Fruit fly (Drosophila melanogaster) whole organism, embryonic: ENCODE data around the gene Syt12.

ENCODE experiments used
- BtbVII ChIP-seq: fragments of 200-800 bp; sonication (Bioruptor generic); optimal IDR thresholded peaks from 3 replicates; lab custom pipeline; 2017; ENCODE audit warnings: missing biosample characterization, mild to moderate bottlenecking, missing genetic modification characterization
- CG11560 ChIP-seq: fragments of 200-800 bp; sonication (Bioruptor generic); IDR thresholded peaks from 3 replicates; pipeline ENCODE4 v1.3.6; 2022; ENCODE audit warnings: missing biosample characterization, missing genetic modification characterization
- CG14860 ChIP-seq: fragments of 200-800 bp; sonication (Bioruptor generic); IDR thresholded peaks from 3 replicates; pipeline ENCODE4 v1.3.6; 2022; ENCODE audit warnings: missing biosample characterization, missing genetic modification characterization; ENCODE audit not compliant: partially characterized antibody
- CG17186 ChIP-seq: fragments of 200-800 bp; sonication (Bioruptor generic); optimal IDR thresholded peaks from 3 replicates; lab custom pipeline; 2017; ENCODE audit warnings: missing biosample characterization, missing genetic modification reagents, missing genetic modification characterization
- CG17361 ChIP-seq: fragments of 200-800 bp; sonication (Bioruptor generic); IDR thresholded peaks from 3 replicates; pipeline ENCODE4 v1.3.6; 2022; ENCODE audit warnings: missing biosample characterization, missing genetic modification characterization
- CG17385 ChIP-seq: fragments of 200-800 bp; sonication (Bioruptor generic); optimal IDR thresholded peaks from 3 replicates; lab custom pipeline; 2018; ENCODE audit warnings: missing biosample characterization, mild to moderate bottlenecking, missing genetic modification characterization
- CG18599 ChIP-seq: fragments of 200-800 bp; sonication (Bioruptor generic); optimal IDR thresholded peaks from 3 replicates; lab custom pipeline; 2017; ENCODE audit warnings: missing biosample characterization, missing genetic modification characterization, mild to moderate bottlenecking, moderate library complexity, missing genetic modification reagents
- CG2116 ChIP-seq: fragments of 200-800 bp; sonication (Bioruptor generic); optimal IDR thresholded peaks from 3 replicates; lab custom pipeline; 2018; ENCODE audit warnings: missing biosample characterization, mild to moderate bottlenecking, missing genetic modification characterization
- CG2129 ChIP-seq: fragments of 200-800 bp; sonication (Bioruptor generic); IDR thresholded peaks from 2 replicates; pipeline ENCODE4 v1.3.6; 2022; ENCODE audit warnings: missing biosample characterization, missing genetic modification characterization; ENCODE audit not compliant: partially characterized antibody
- CG3163 ChIP-seq: fragments of 200-800 bp; sonication (Bioruptor generic); optimal IDR thresholded peaks from 3 replicates; lab custom pipeline; 2016; ENCODE audit warnings: missing biosample characterization, missing genetic modification characterization
- CG32532 ChIP-seq: fragments of 200-800 bp; sonication (Bioruptor generic); IDR thresholded peaks from 2 replicates; pipeline ENCODE4 v1.3.6; 2022; ENCODE audit warnings: missing biosample characterization, missing genetic modification characterization
- CG33557 ChIP-seq: fragments of 200-800 bp; sonication (Bioruptor generic); optimal IDR thresholded peaks from 2 replicates; lab custom pipeline; 2019; ENCODE audit warnings: missing biosample characterization, mild to moderate bottlenecking, missing genetic modification characterization, moderate library complexity
- CG42726 ChIP-seq: fragments of 200-800 bp; sonication (Bioruptor generic); IDR thresholded peaks from 2 replicates; pipeline ENCODE4 v1.3.6; 2022; ENCODE audit warnings: missing biosample characterization, missing genetic modification characterization; ENCODE audit not compliant: partially characterized antibody
- CG4424 ChIP-seq: fragments of 200-800 bp; sonication (Bioruptor generic); optimal IDR thresholded peaks from 3 replicates; lab custom pipeline; 2016; ENCODE audit warnings: missing biosample characterization, missing genetic modification characterization
- CG6272 ChIP-seq: fragments of 200-800 bp; sonication (Bioruptor generic); IDR thresholded peaks from 2 replicates; pipeline ENCODE4 v1.3.6; 2022; ENCODE audit warnings: missing biosample characterization, missing genetic modification characterization
- CG7839 ChIP-seq: fragments of 200-800 bp; sonication (Bioruptor generic); optimal IDR thresholded peaks from 3 replicates; lab custom pipeline; 2018; ENCODE audit warnings: missing biosample characterization, mild to moderate bottlenecking, missing genetic modification characterization, moderate library complexity
- CG7928 ChIP-seq: fragments of 200-800 bp; sonication (Bioruptor generic); optimal IDR thresholded peaks from 2 replicates; lab custom pipeline; 2017; ENCODE audit warnings: missing biosample characterization, mild to moderate bottlenecking, missing genetic modification characterization
- CG7963 ChIP-seq: fragments of 200-800 bp; sonication (Bioruptor generic); IDR thresholded peaks from 3 replicates; pipeline ENCODE4 v1.3.6; 2022; ENCODE audit warnings: missing biosample characterization, missing genetic modification characterization; ENCODE audit not compliant: partially characterized antibody
- CG7987 ChIP-seq: fragments of 200-800 bp; sonication (Bioruptor generic); optimal IDR thresholded peaks from 2 replicates; lab custom pipeline; 2018; ENCODE audit warnings: missing biosample characterization, mild to moderate bottlenecking, missing genetic modification characterization, moderate library complexity
- CTCF ChIP-seq: fragments of 200-800 bp; sonication (Bioruptor generic); optimal IDR thresholded peaks from 2 replicates; lab custom pipeline; 2017; ENCODE audit warnings: missing biosample characterization, mild to moderate bottlenecking, missing genetic modification characterization, moderate library complexity
- D19A ChIP-seq: fragments of 200-800 bp; optimal IDR thresholded peaks from 3 replicates; lab custom pipeline; 2019; ENCODE audit warnings: missing biosample characterization, mild to moderate bottlenecking, missing genetic modification characterization, moderate library complexity
- Dek ChIP-seq: fragments of 200-800 bp; sonication (Bioruptor generic); optimal IDR thresholded peaks from 3 replicates; lab custom pipeline; 2019; ENCODE audit warnings: missing biosample characterization, mild to moderate bottlenecking, missing genetic modification characterization, moderate library complexity
- Dip2 ChIP-seq: fragments of 200-800 bp; sonication (Bioruptor generic); IDR thresholded peaks from 2 replicates; pipeline ENCODE4 v1.3.6; 2022; ENCODE audit warnings: missing biosample characterization, missing genetic modification characterization
- Dp ChIP-seq: fragments of 200-800 bp; sonication (Bioruptor generic); optimal IDR thresholded peaks from 2 replicates; lab custom pipeline; 2018; ENCODE audit warnings: missing biosample characterization, mild to moderate bottlenecking, missing genetic modification characterization, moderate library complexity
- HLH4C ChIP-seq: fragments of 200-800 bp; sonication (Bioruptor generic); IDR thresholded peaks from 3 replicates; pipeline ENCODE4 v1.3.6; 2022; ENCODE audit warnings: missing biosample characterization, missing genetic modification characterization; ENCODE audit not compliant: partially characterized antibody
- Hmr ChIP-seq: fragments of 200-800 bp; sonication (Bioruptor generic); optimal IDR thresholded peaks from 3 replicates; lab custom pipeline; 2017; ENCODE audit warnings: mild to moderate bottlenecking, missing biosample characterization, missing genetic modification reagents, missing genetic modification characterization
- Hr51 ChIP-seq, 2 experiments: fragments of 200-800 bp; sonication (Bioruptor generic); optimal IDR thresholded peaks; 2 replicates in 1 of 2; 3 replicates in 1 of 2; lab custom pipeline; 2016 to 2018; ENCODE audit warnings: missing biosample characterization in 2 of 2, missing genetic modification characterization in 2 of 2, mild to moderate bottlenecking in 1 of 2, moderate library complexity in 1 of 2
- MESR4 ChIP-seq: fragments of 200-800 bp; sonication (Bioruptor generic); optimal IDR thresholded peaks from 2 replicates; lab custom pipeline; 2018; ENCODE audit warnings: missing biosample characterization, mild to moderate bottlenecking, missing genetic modification characterization, moderate library complexity
- NFAT ChIP-seq: fragments of 200-800 bp; sonication (Bioruptor generic); IDR thresholded peaks from 2 replicates; pipeline ENCODE4 v1.3.6; 2022; ENCODE audit warnings: missing biosample characterization, missing genetic modification characterization
- Optix ChIP-seq: fragments of 200-800 bp; sonication (Bioruptor generic); IDR thresholded peaks from 3 replicates; pipeline ENCODE4 v1.3.6; 2022; ENCODE audit warnings: missing biosample characterization, missing genetic modification characterization
- Sin3A ChIP-seq: fragments of >200 bp; optimal IDR thresholded peaks from 2 replicates; lab custom pipeline; 2018
- al ChIP-seq: fragments of 200-800 bp; sonication (Bioruptor generic); IDR thresholded peaks from 2 replicates; pipeline ENCODE4 v1.3.6; 2022; ENCODE audit warnings: missing biosample characterization, missing genetic modification characterization
- ato ChIP-seq: fragments of 200-800 bp; sonication (Bioruptor generic); IDR thresholded peaks from 2 replicates; pipeline ENCODE4 v1.3.6; 2022; ENCODE audit warnings: missing biosample characterization, missing genetic modification characterization; ENCODE audit not compliant: partially characterized antibody
- bbx ChIP-seq: fragments of 200-800 bp; sonication (Bioruptor generic); IDR thresholded peaks from 2 replicates; pipeline ENCODE4 v1.3.6; 2022; ENCODE audit warnings: missing biosample characterization, missing genetic modification characterization; ENCODE audit not compliant: partially characterized antibody
- ci ChIP-seq: fragments of 200-800 bp; sonication (Bioruptor generic); IDR thresholded peaks from 3 replicates; pipeline ENCODE4 v1.3.6; 2022; ENCODE audit warnings: missing biosample characterization, missing genetic modification characterization
- crc ChIP-seq: fragments of 200-800 bp; sonication (Bioruptor generic); optimal IDR thresholded peaks from 2 replicates; lab custom pipeline; 2016; ENCODE audit warnings: missing biosample characterization, missing genetic modification characterization
- dmrt11E ChIP-seq: fragments of 200-800 bp; sonication (Bioruptor generic); optimal IDR thresholded peaks from 3 replicates; lab custom pipeline; 2018; ENCODE audit warnings: missing biosample characterization, mild to moderate bottlenecking, missing genetic modification characterization, moderate library complexity
- esg ChIP-seq: fragments of 200-800 bp; sonication (Bioruptor generic); conservative IDR thresholded peaks from 2 replicates; pipeline ENCODE4 v1.3.6; 2022; ENCODE audit warnings: missing biosample characterization, missing genetic modification characterization
- gem ChIP-seq: fragments of 200-800 bp; sonication (Bioruptor generic); optimal IDR thresholded peaks from 2 replicates; lab custom pipeline; 2019; ENCODE audit warnings: missing biosample characterization, mild to moderate bottlenecking, missing genetic modification characterization, moderate library complexity
- grau ChIP-seq: fragments of 200-800 bp; optimal IDR thresholded peaks from 3 replicates; lab custom pipeline; 2019; ENCODE audit warnings: missing biosample characterization, mild to moderate bottlenecking, missing genetic modification characterization, moderate library complexity
- jigr1 ChIP-seq: fragments of 200-800 bp; sonication (Bioruptor generic); IDR thresholded peaks from 3 replicates; pipeline ENCODE4 v1.3.6; 2022; ENCODE audit warnings: missing biosample characterization, missing genetic modification characterization
- klu ChIP-seq: fragments of 200-800 bp; sonication (Bioruptor generic); IDR thresholded peaks from 2 replicates; pipeline ENCODE4 v1.3.6; 2022; ENCODE audit warnings: missing biosample characterization, missing genetic modification characterization
- mirr ChIP-seq: fragments of 200-800 bp; sonication (Bioruptor generic); optimal IDR thresholded peaks from 3 replicates; lab custom pipeline; 2018; ENCODE audit warnings: missing biosample characterization, mild to moderate bottlenecking, missing genetic modification characterization
- phol ChIP-seq: fragments of 200-800 bp; sonication (Bioruptor generic); optimal IDR thresholded peaks from 3 replicates; lab custom pipeline; 2018; ENCODE audit warnings: missing biosample characterization, mild to moderate bottlenecking, missing genetic modification characterization, moderate library complexity
- row ChIP-seq: fragments of 200-800 bp; sonication (Bioruptor generic); IDR thresholded peaks from 3 replicates; pipeline ENCODE4 v1.3.6; 2022; ENCODE audit warnings: missing biosample characterization, missing genetic modification characterization
- scrt ChIP-seq: fragments of 200-800 bp; sonication (Bioruptor generic); optimal IDR thresholded peaks from 2 replicates; lab custom pipeline; 2018; ENCODE audit warnings: missing biosample characterization, mild to moderate bottlenecking, missing genetic modification characterization, moderate library complexity
- sens ChIP-seq: fragments of 200-800 bp; sonication (Bioruptor generic); peaks from one replicate; lab custom pipeline; 2016; ENCODE audit warnings: missing biosample characterization, missing genetic modification characterization
- sob ChIP-seq: fragments of 200-800 bp; sonication (Bioruptor generic); IDR thresholded peaks from 2 replicates; pipeline ENCODE4 v1.3.6; 2022; ENCODE audit warnings: missing biosample characterization, missing genetic modification characterization
- sqz ChIP-seq: fragments of 200-800 bp; sonication (Bioruptor generic); optimal IDR thresholded peaks from 3 replicates; lab custom pipeline; 2018; ENCODE audit warnings: missing biosample characterization, mild to moderate bottlenecking, missing genetic modification characterization
- zfh2 ChIP-seq: fragments of 200-800 bp; sonication (Bioruptor generic); optimal IDR thresholded peaks from 2 replicates; lab custom pipeline; 2016; ENCODE audit warnings: missing biosample characterization, missing genetic modification characterization

Syt12 gene

dm6 chrX:13329572-13330046 lies 29.4 kb upstream of the Syt12 start, which contains the start of gene Prx2 (continued):
- TF ChIP-seq NFAT (GFP tag; lab: Robert Waterston, UW): peak; percentile 63; the same call in 1 of the 2 replicates
- no peak for TF ChIP-seq CG17361 (GFP tag; lab: Robert Waterston, UW)
- peak; percentile 5 for TF ChIP-seq CG4424 (GFP tag; lab: Kevin White, UChicago)
- peak; percentile 40 for TF ChIP-seq Hmr (GFP tag; lab: Kevin White, UChicago)
- TF ChIP-seq al (GFP tag; lab: Robert Waterston, UW): 0 out of 2 replicates have a peak, but pooled peaks have one; percentile 6
- TF ChIP-seq scrt (GFP tag; lab: Kevin White, UChicago): peak; percentile 13
- TF ChIP-seq klu (GFP tag; lab: Robert Waterston, UW): 0 out of 2 replicates have a peak, but pooled peaks have one; percentile 23
- TF ChIP-seq crc (GFP tag; lab: Kevin White, UChicago): no peak
- peak; percentile 11 for TF ChIP-seq CG17186 (GFP tag; lab: Kevin White, UChicago)
- TF ChIP-seq CG7987 (GFP tag; lab: Kevin White, UChicago): no peak
- no peak for TF ChIP-seq Hr51 (GFP tag; optimal IDR thresholded peaks at IDR 0.05; lab: Kevin White, UChicago)
- no peak for TF ChIP-seq jigr1 (GFP tag; lab: Robert Waterston, UW)
- TF ChIP-seq CG7963 (GFP tag; lab: Robert Waterston, UW): peak; percentile 68; the same call in 1 of the 3 replicates
- peak; percentile 32; the same call in 1 of the 2 replicates for TF ChIP-seq sob (GFP tag; lab: Robert Waterston, UW)
- TF ChIP-seq CG32532: peak; percentile 46
- TF ChIP-seq CG14860: peak; percentile 48; the same call in 2 of the 3 replicates
- TF ChIP-seq sens (GFP tag; lab: Kevin White, UChicago): peak; percentile 8
- peak; percentile 95 for TF ChIP-seq CG7928 (GFP tag; lab: Kevin White, UChicago)
- TF ChIP-seq CG3163: peak; percentile 11
- TF ChIP-seq Dp (GFP tag; lab: Kevin White, UChicago): peak; percentile 83
- TF ChIP-seq BtbVII (GFP tag; lab: Kevin White, UChicago): peak; percentile 12
- no peak for TF ChIP-seq CG33557 (GFP tag; lab: Kevin White, UChicago)
- peak; percentile 47; the same call in 1 of the 2 replicates for TF ChIP-seq ato
- TF ChIP-seq Dek (tag; lab: Kevin White, UChicago): peak; percentile 13
- TF ChIP-seq CTCF (GFP tag; lab: Kevin White, UChicago): peak; percentile 93
- peak; percentile 15; the same call in 1 of the 2 replicates for TF ChIP-seq CG6272 (GFP tag; lab: Robert Waterston, UW)
- peak; percentile 46 for TF ChIP-seq phol (tag; lab: Kevin White, UChicago)
- peak; percentile 3 for TF ChIP-seq CG7839 (tag; lab: Kevin White, UChicago)
- peak; percentile 17 for TF ChIP-seq gem (tag; lab: Kevin White, UChicago)
- no peak for TF ChIP-seq Optix (GFP tag; lab: Robert Waterston, UW)
- TF ChIP-seq CG42726 (GFP tag; lab: Robert Waterston, UW): peak; percentile 86
- TF ChIP-seq dmrt11E (tag; lab: Kevin White, UChicago): no peak
- TF ChIP-seq grau (tag; lab: Kevin White, UChicago): peak; percentile 11
- TF ChIP-seq MESR4: peak; percentile 12
- TF ChIP-seq Sin3A: peak; percentile 70
- no peak for TF ChIP-seq esg
- TF ChIP-seq CG11560 (tag; lab: Robert Waterston, UW): peak; percentile 36; the same call in 1 of the 3 replicates
- TF ChIP-seq Dip2 (GFP tag; lab: Robert Waterston, UW): no peak
- peak; percentile 29; the same call in 1 of the 2 replicates for TF ChIP-seq CG2129 (GFP tag; lab: Robert Waterston, UW)
- TF ChIP-seq bbx (GFP tag; lab: Robert Waterston, UW): peak; percentile 76
- peak; percentile 49 for TF ChIP-seq mirr (GFP tag; lab: Kevin White, UChicago)
- TF ChIP-seq ci: peak; percentile 36; the same call in 1 of the 3 replicates
- TF ChIP-seq CG17385 (GFP tag; lab: Kevin White, UChicago): peak; percentile 25
- TF ChIP-seq row (GFP tag; lab: Robert Waterston, UW): peak; percentile 35; the same call in 1 of the 3 replicates
- TF ChIP-seq sqz (GFP tag; lab: Kevin White, UChicago): no peak
- peak; percentile 55 for TF ChIP-seq CG18599 (GFP tag; lab: Kevin White, UChicago)
- TF ChIP-seq zfh2 (GFP tag; lab: Kevin White, UChicago): no peak
- TF ChIP-seq HLH4C (GFP tag; lab: Robert Waterston, UW): peak; percentile 74
- no peak for TF ChIP-seq D19A (tag; lab: Kevin White, UChicago)
- TF ChIP-seq CG2116 (GFP tag; lab: Kevin White, UChicago): peak; percentile 41
